Worm (Caenorhabditis elegans) whole organism, late embryonic: ENCODE results near the gene ZK105.5.

Experiments used
- ama-1 ChIP-seq: fragments of 150-350 bp; optimal IDR thresholded peaks from 2 replicates; lab custom pipeline; 2014
- ceh-18 ChIP-seq: sonication (generic microtip); optimal IDR thresholded peaks from 2 replicates; lab custom pipeline; 2016; ENCODE audit warnings: missing genetic modification characterization, missing compliant biosample characterization
- ceh-24 ChIP-seq: sonication (generic microtip); optimal IDR thresholded peaks from 2 replicates; lab custom pipeline; 2016; ENCODE audit warnings: mild to moderate bottlenecking, missing genetic modification characterization, missing compliant biosample characterization
- che-1 ChIP-seq: sonication (generic microtip); optimal IDR thresholded peaks from 2 replicates; lab custom pipeline; 2016; ENCODE audit warnings: mild to moderate bottlenecking, missing genetic modification characterization, missing compliant biosample characterization
- dve-1 ChIP-seq: sonication (generic microtip); optimal IDR thresholded peaks from 2 replicates; lab custom pipeline; 2017; ENCODE audit warnings: antibody characterized with exemption, mild to moderate bottlenecking, missing genetic modification characterization, missing compliant biosample characterization
- hlh-13 ChIP-seq: fragments of 200-800 bp; sonication (Bioruptor generic); optimal IDR thresholded peaks from 2 replicates; lab custom pipeline; 2018; ENCODE audit warnings: mild to moderate bottlenecking, missing genetic modification characterization, missing compliant biosample characterization
- lin-11 ChIP-seq: fragments of 200-800 bp; sonication (Bioruptor generic); optimal IDR thresholded peaks from 2 replicates; lab custom pipeline; 2018; ENCODE audit warnings: mild to moderate bottlenecking, missing genetic modification characterization, missing compliant biosample characterization
- madf-2 ChIP-seq: sonication (generic microtip); optimal IDR thresholded peaks from 2 replicates; lab custom pipeline; 2017; ENCODE audit warnings: missing genetic modification characterization, missing compliant biosample characterization
- odd-2 ChIP-seq: sonication (generic microtip); optimal IDR thresholded peaks from 2 replicates; lab custom pipeline; 2017; ENCODE audit warnings: antibody characterized with exemption, mild to moderate bottlenecking, missing genetic modification characterization, missing compliant biosample characterization
- ref-2 ChIP-seq: sonication (generic microtip); optimal IDR thresholded peaks from 2 replicates; lab custom pipeline; 2016; ENCODE audit warnings: missing genetic modification characterization, missing compliant biosample characterization
- rnt-1 ChIP-seq: sonication (generic microtip); optimal IDR thresholded peaks from 2 replicates; lab custom pipeline; 2016; ENCODE audit warnings: missing genetic modification characterization, missing compliant biosample characterization
- sox-4 ChIP-seq: sonication (generic microtip); optimal IDR thresholded peaks from 2 replicates; lab custom pipeline; 2017; ENCODE audit warnings: mild to moderate bottlenecking, missing genetic modification characterization, inconsistent platforms, missing compliant biosample characterization
- tbx-2 ChIP-seq: sonication (generic microtip); optimal IDR thresholded peaks from 2 replicates; lab custom pipeline; 2016; ENCODE audit warnings: missing genetic modification characterization, missing compliant biosample characterization

- TF ChIP-seq sox-4 (tag; lab: Kevin White, UChicago) (no peak), ref-2 (tag; lab: Kevin White, UChicago) (no peak), tbx-2 (tag; lab: Kevin White, UChicago) (no peak), ceh-24 (no peak), dve-1 (tag; lab: Kevin White, UChicago) (peak; percentile 15), che-1 (no peak), ama-1 (lab: Kevin White, UChicago) (no peak), ceh-18 (tag; lab: Kevin White, UChicago) (no peak), rnt-1 (tag; lab: Kevin White, UChicago) (no peak), hlh-13 (GFP tag; lab: Kevin White, UChicago) (no peak), madf-2 (tag; lab: Kevin White, UChicago) (no peak), odd-2 (tag; lab: Kevin White, UChicago) (no peak), lin-11 (no peak)
Observed at ce11 chrV:7730488-7730887, 13.0 kb upstream of the ZK105.5 start.
